ENCODE assay signal across 7 worm cellular contexts in genomic region chrII:2058985-2059384, ce11.
TF ChIP-seq lines count a peak whose summit lies in the region.

F07E5.5 (minus strand) TSS chrII:2059070.

TF ChIP-seq in whole organism, L1 larva, 84 proteins besides CTCF, POLR2A, EP300 and RAD21 (continues in another document):
- TF ChIP-seq efl-1 (optimal IDR thresholded peaks at IDR 0.05; lab: Kevin White, UChicago) (peak; percentile 75 to 78), efl-1 (GFP tag; optimal IDR thresholded peaks at IDR 0.05 in 1 of 2; lab: Kevin White, UChicago) (peak; percentile 75 to 97), isw-1 (GFP tag; IDR thresholded peaks at IDR 0.05; lab: Robert Waterston, UW) (peak; percentile 25), unc-130 (tag; optimal IDR thresholded peaks at IDR 0.05; lab: Kevin White, UChicago) (peak; percentile 79), skn-1 (tag; optimal IDR thresholded peaks at IDR 0.05; lab: Kevin White, UChicago) (peak; percentile 55), egl-13 (tag; optimal IDR thresholded peaks at IDR 0.05; lab: Kevin White, UChicago) (no peak), C34B4.2 (tag; optimal IDR thresholded peaks at IDR 0.05; lab: Kevin White, UChicago) (no peak), xbp-1 (tag; optimal IDR thresholded peaks at IDR 0.05; lab: Kevin White, UChicago) (peak; percentile 45), F16B12.6 (tag; optimal IDR thresholded peaks at IDR 0.05; lab: Kevin White, UChicago) (peak; percentile 91), lin-13 (GFP tag; optimal IDR thresholded peaks at IDR 0.05; lab: Kevin White, UChicago) (peak; percentile 4), nhr-90 (tag; optimal IDR thresholded peaks at IDR 0.05; lab: Kevin White, UChicago; ENCODE audit: poor library complexity) (no peak), nhr-11 (tag; optimal IDR thresholded peaks at IDR 0.05; lab: Kevin White, UChicago) (peak; percentile 14), snu-23 (GFP tag; optimal IDR thresholded peaks at IDR 0.05; lab: Kevin White, UChicago) (no peak)

TF ChIP-seq in whole organism, L2 larva, 48 proteins besides CTCF, POLR2A, EP300 and RAD21 (continues in another document):
- no peak for TF ChIP-seq mdl-1 (tag; optimal IDR thresholded peaks at IDR 0.05; lab: Kevin White, UChicago)
- no peak for TF ChIP-seq nhr-77 (tag; optimal IDR thresholded peaks at IDR 0.05; lab: Kevin White, UChicago)
- no peak for TF ChIP-seq nhr-23 (tag; optimal IDR thresholded peaks at IDR 0.05; lab: Kevin White, UChicago)
- TF ChIP-seq lsy-2 (tag; optimal IDR thresholded peaks at IDR 0.05; lab: Kevin White, UChicago): peak; percentile 91 to 97
- TF ChIP-seq gmeb-1 (tag; optimal IDR thresholded peaks at IDR 0.05; lab: Kevin White, UChicago): peak; percentile 56
- TF ChIP-seq sem-4 (tag; optimal IDR thresholded peaks at IDR 0.05; lab: Kevin White, UChicago): no peak
- TF ChIP-seq dmd-4 (tag; optimal IDR thresholded peaks at IDR 0.05; lab: Kevin White, UChicago): no peak
- no peak for TF ChIP-seq snpc-4 (tag; optimal IDR thresholded peaks at IDR 0.05; lab: Kevin White, UChicago)
- TF ChIP-seq skn-1 (tag; optimal IDR thresholded peaks at IDR 0.05; lab: Kevin White, UChicago): no peak
- no peak for TF ChIP-seq ztf-1 (GFP tag; conservative IDR thresholded peaks at IDR 0.05; lab: Robert Waterston, UW)
- TF ChIP-seq ama-1 (optimal IDR thresholded peaks at IDR 0.05; lab: Kevin White, UChicago): no peak
- peak; percentile 30 for TF ChIP-seq lin-11 (tag; optimal IDR thresholded peaks at IDR 0.05; lab: Kevin White, UChicago)
- no peak for TF ChIP-seq unc-62 (GFP tag; optimal IDR thresholded peaks at IDR 0.05; lab: Kevin White, UChicago)
- no peak for TF ChIP-seq lin-39 (tag; optimal IDR thresholded peaks at IDR 0.05; lab: Kevin White, UChicago)

TF ChIP-seq in whole organism, L3 larva, 47 proteins besides CTCF, POLR2A, EP300 and RAD21 (continues in another document):
- TF ChIP-seq nhr-12 (tag; optimal IDR thresholded peaks at IDR 0.05; lab: Kevin White, UChicago) (no peak), pqm-1 (tag; optimal IDR thresholded peaks at IDR 0.05; lab: Kevin White, UChicago) (no peak), egl-27 (tag; optimal IDR thresholded peaks at IDR 0.05; lab: Kevin White, UChicago) (no peak), nhr-76 (tag; optimal IDR thresholded peaks at IDR 0.05; lab: Kevin White, UChicago) (no peak), hmg-11 (tag; optimal IDR thresholded peaks at IDR 0.05; lab: Kevin White, UChicago) (no peak), nhr-67 (tag; optimal IDR thresholded peaks at IDR 0.05; lab: Kevin White, UChicago) (no peak), lin-39 (tag; optimal IDR thresholded peaks at IDR 0.05; lab: Kevin White, UChicago) (peak; percentile 10), zag-1 (tag; optimal IDR thresholded peaks at IDR 0.05; lab: Kevin White, UChicago) (no peak), nhr-23 (tag; optimal IDR thresholded peaks at IDR 0.05; lab: Kevin White, UChicago) (peak; percentile 41), elt-2 (tag; optimal IDR thresholded peaks at IDR 0.05; lab: Kevin White, UChicago) (peak; percentile 20), ZK546.5 (tag; optimal IDR thresholded peaks at IDR 0.05; lab: Kevin White, UChicago) (no peak), lin-15B (tag; optimal IDR thresholded peaks at IDR 0.05; lab: Kevin White, UChicago) (peak; percentile 40), daf-12 (tag; optimal IDR thresholded peaks at IDR 0.05; lab: Kevin White, UChicago) (no peak), nfya-1 (tag; optimal IDR thresholded peaks at IDR 0.05; lab: Kevin White, UChicago; ENCODE audit: insufficient read depth) (peak; percentile 79)

TF ChIP-seq in whole organism, L4 larva, 104 proteins besides CTCF, POLR2A, EP300 and RAD21 (continues in another document):
- TF ChIP-seq spr-1 (tag; optimal IDR thresholded peaks at IDR 0.05; lab: Kevin White, UChicago) (no peak), attf-4 (tag; optimal IDR thresholded peaks at IDR 0.05; lab: Kevin White, UChicago) (no peak), pha-4 (GFP tag; IDR thresholded peaks at IDR 0.05; lab: Robert Waterston, UW) (no peak), pha-4 (tag; optimal IDR thresholded peaks at IDR 0.05; lab: Kevin White, UChicago) (no peak), set-16 (GFP tag; IDR thresholded peaks at IDR 0.05; lab: Robert Waterston, UW) (no peak), rbr-2 (tag; optimal IDR thresholded peaks at IDR 0.05; lab: Kevin White, UChicago) (no peak), F10B5.3 (tag; optimal IDR thresholded peaks at IDR 0.05; lab: Kevin White, UChicago) (no peak), Y5F2A.4 (GFP tag; optimal IDR thresholded peaks at IDR 0.05; lab: Kevin White, UChicago) (no peak), daf-8 (GFP tag; IDR thresholded peaks at IDR 0.05; lab: Robert Waterston, UW) (no peak), nhr-25 (tag; optimal IDR thresholded peaks at IDR 0.05; lab: Kevin White, UChicago; ENCODE audit: borderline replicate concordance, insufficient read depth) (no peak), unc-62 (GFP tag; optimal IDR thresholded peaks at IDR 0.05 in 1 of 2; lab: Kevin White, UChicago) (no peak), unc-62 (tag; optimal IDR thresholded peaks at IDR 0.05; lab: Kevin White, UChicago) (no peak), egl-43 (GFP tag; IDR thresholded peaks at IDR 0.05; lab: Robert Waterston, UW) (no peak), Y105C5A.15 (GFP tag; IDR thresholded peaks at IDR 0.05; lab: Robert Waterston, UW) (no peak), nhr-48 (tag; optimal IDR thresholded peaks at IDR 0.05; lab: Kevin White, UChicago) (no peak)

TF ChIP-seq in whole organism, late embryonic, 69 proteins besides CTCF, POLR2A, EP300 and RAD21:
- peak; percentile 20 for TF ChIP-seq unc-42 (tag; optimal IDR thresholded peaks at IDR 0.05; lab: Kevin White, UChicago)
- TF ChIP-seq tbx-2 (tag; optimal IDR thresholded peaks at IDR 0.05; lab: Kevin White, UChicago): peak; percentile 1
- TF ChIP-seq ceh-30 (tag; optimal IDR thresholded peaks at IDR 0.05; lab: Kevin White, UChicago): no peak
- TF ChIP-seq nfya-1 (tag; optimal IDR thresholded peaks at IDR 0.05; lab: Kevin White, UChicago): peak; percentile 42

TF ChIP-seq in whole organism, mixed stage, embryonic, 35 proteins besides CTCF, POLR2A, EP300 and RAD21:
- no peak for TF ChIP-seq sem-2 (GFP tag; optimal IDR thresholded peaks at IDR 0.05; lab: Kevin White, UChicago)
- peak; percentile 62 for TF ChIP-seq lin-13 (tag; optimal IDR thresholded peaks at IDR 0.05; lab: Kevin White, UChicago)
- TF ChIP-seq lsy-2 (tag; optimal IDR thresholded peaks at IDR 0.05; lab: Kevin White, UChicago): peak; percentile 94
- TF ChIP-seq mep-1 (tag; optimal IDR thresholded peaks at IDR 0.05; lab: Kevin White, UChicago): peak; percentile 37
- peak; percentile 41 for TF ChIP-seq ces-1 (GFP tag; optimal IDR thresholded peaks at IDR 0.05; lab: Kevin White, UChicago)

TF ChIP-seq in whole organism, young adult, 124 proteins besides CTCF, POLR2A, EP300 and RAD21 (continues in another document):
- TF ChIP-seq nfya-2 (GFP tag; IDR thresholded peaks at IDR 0.05; lab: Robert Waterston, UW) (no peak), nhr-90 (tag; optimal IDR thresholded peaks at IDR 0.05; lab: Kevin White, UChicago) (no peak), F10E7.11 (tag; optimal IDR thresholded peaks at IDR 0.05; lab: Kevin White, UChicago) (no peak), aptf-2 (GFP tag; conservative IDR thresholded peaks at IDR 0.05; lab: Robert Waterston, UW) (no peak), ztf-3 (GFP tag; optimal IDR thresholded peaks at IDR 0.05; lab: Kevin White, UChicago) (no peak), Y53G8AR.9 (GFP tag; conservative IDR thresholded peaks at IDR 0.05; lab: Robert Waterston, UW) (no peak), hmg-1.2 (GFP tag; IDR thresholded peaks at IDR 0.05; lab: Robert Waterston, UW) (peak; percentile 45; the same call in 1 of the 2 replicates), snpc-1.3 (tag; optimal IDR thresholded peaks at IDR 0.05; lab: Kevin White, UChicago; ENCODE audit: insufficient read depth) (no peak), F57A8.1 (GFP tag; optimal IDR thresholded peaks at IDR 0.05; lab: Kevin White, UChicago) (no peak), B0019.2 (GFP tag; conservative IDR thresholded peaks at IDR 0.05; lab: Robert Waterston, UW) (no peak), ccch-3 (GFP tag; optimal IDR thresholded peaks at IDR 0.05; lab: Kevin White, UChicago) (no peak), snpc-3.4 (tag; optimal IDR thresholded peaks at IDR 0.05; lab: Kevin White, UChicago) (no peak), ztf-18 (tag; optimal IDR thresholded peaks at IDR 0.05; lab: Kevin White, UChicago) (no peak), madf-3 (GFP tag; IDR thresholded peaks at IDR 0.05; lab: Robert Waterston, UW) (no peak), F23B12.7 (tag; optimal IDR thresholded peaks at IDR 0.05; lab: Kevin White, UChicago; ENCODE audit: insufficient read depth) (no peak), Y67H2A.10 (GFP tag; conservative IDR thresholded peaks at IDR 0.05; lab: Robert Waterston, UW) (no peak), egl-44 (GFP tag; IDR thresholded peaks at IDR 0.05; lab: Robert Waterston, UW) (no peak), B0261.1 (tag; optimal IDR thresholded peaks at IDR 0.05; lab: Kevin White, UChicago) (no peak), D2030.7 (GFP tag; IDR thresholded peaks at IDR 0.05; lab: Robert Waterston, UW) (peak; percentile 37; the same call in 1 of the 2 replicates), lin-26 (GFP tag; IDR thresholded peaks at IDR 0.05; lab: Robert Waterston, UW) (no peak), ceh-58 (GFP tag; IDR thresholded peaks at IDR 0.05; lab: Robert Waterston, UW) (no peak), attf-5 (GFP tag; optimal IDR thresholded peaks at IDR 0.05; lab: Kevin White, UChicago) (peak; percentile 1), cebp-2 (GFP tag; IDR thresholded peaks at IDR 0.05; lab: Robert Waterston, UW) (no peak), K12H6.12 (tag; optimal IDR thresholded peaks at IDR 0.05; lab: Kevin White, UChicago) (no peak), nhr-179 (tag; optimal IDR thresholded peaks at IDR 0.05; lab: Kevin White, UChicago) (no peak), bed-1 (GFP tag; IDR thresholded peaks at IDR 0.05; lab: Robert Waterston, UW) (no peak), ama-1 (optimal IDR thresholded peaks at IDR 0.05; lab: Kevin White, UChicago) (no peak), ama-1 (GFP tag; optimal IDR thresholded peaks at IDR 0.05; lab: Kevin White, UChicago) (no peak), sea-2 (GFP tag; IDR thresholded peaks at IDR 0.05; lab: Robert Waterston, UW) (no peak), pbrm-1 (GFP tag; IDR thresholded peaks at IDR 0.05; lab: Robert Waterston, UW) (no peak), athp-1 (tag; optimal IDR thresholded peaks at IDR 0.05; lab: Kevin White, UChicago) (peak; percentile 5), zim-3 (tag; optimal IDR thresholded peaks at IDR 0.05; lab: Kevin White, UChicago) (no peak), hsf-1 (GFP tag; IDR thresholded peaks at IDR 0.05; lab: Robert Waterston, UW) (no peak), unc-62 (GFP tag; optimal IDR thresholded peaks at IDR 0.05; lab: Kevin White, UChicago) (no peak), ZK185.1 (tag; optimal IDR thresholded peaks at IDR 0.05; lab: Kevin White, UChicago; ENCODE audit: poor library complexity, severe bottlenecking) (no peak), zfh-2 (GFP tag; conservative IDR thresholded peaks at IDR 0.05; lab: Robert Waterston, UW) (no peak), lir-1 (GFP tag; conservative IDR thresholded peaks at IDR 0.05; lab: Robert Waterston, UW) (no peak)
